Fruit fly (Drosophila melanogaster): ENCODE results near the gene CG18417.

The CG18417 gene

DNA sequence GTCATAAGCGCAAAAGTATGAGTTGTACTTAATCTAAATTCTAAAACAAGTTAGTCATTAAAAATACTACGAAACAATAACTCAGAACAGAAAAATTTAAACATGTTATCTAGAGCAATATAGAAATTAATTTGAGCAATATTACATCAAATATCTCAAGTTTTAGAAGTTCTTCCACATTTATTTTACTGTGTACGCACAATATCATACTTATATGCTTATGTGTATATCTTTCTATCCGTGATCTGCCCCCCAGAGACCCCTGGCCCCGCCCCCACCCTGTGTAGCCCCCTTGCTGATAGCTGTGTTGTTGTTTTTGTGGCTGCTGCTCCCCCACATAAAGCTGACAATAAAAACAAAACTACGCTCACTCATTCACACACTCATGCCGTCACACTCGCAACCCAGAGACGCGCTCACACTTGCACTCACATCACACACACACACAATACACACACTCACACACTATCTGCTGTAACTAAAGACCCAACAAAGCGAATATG is 33.5 kb downstream of the CG18417 start (continued):
- TF ChIP-seq CG7271 (tag; optimal IDR thresholded peaks at IDR 0.05) = no peak
- TF ChIP-seq Lhr (GFP tag; optimal IDR thresholded peaks at IDR 0.05) = no peak
- TF ChIP-seq CG11504 (tag; optimal IDR thresholded peaks at IDR 0.05) = peak; percentile 40
- TF ChIP-seq kni (GFP tag; optimal IDR thresholded peaks at IDR 0.05) = no peak
- 0 out of 2 replicates have a peak, but pooled peaks have one; percentile 15 for TF ChIP-seq CG31224 (GFP tag; IDR thresholded peaks at IDR 0.05)
- TF ChIP-seq CG13296 (GFP tag; optimal IDR thresholded peaks at IDR 0.05) = no peak
- no peak for TF ChIP-seq CG10147 (GFP tag; optimal IDR thresholded peaks at IDR 0.05)
- TF ChIP-seq E2f2 (GFP tag; IDR thresholded peaks at IDR 0.05) = 0 out of 2 replicates have a peak, but pooled peaks have one; percentile 12
- no peak for TF ChIP-seq lilli (GFP tag; optimal IDR thresholded peaks at IDR 0.05)
- no peak for TF ChIP-seq gce (GFP tag; IDR thresholded peaks at IDR 0.05)
- TF ChIP-seq scrt (GFP tag; optimal IDR thresholded peaks at IDR 0.05) = no peak
- TF ChIP-seq CG7745 (tag; optimal IDR thresholded peaks at IDR 0.05) = no peak
- no peak for TF ChIP-seq Hsf (GFP tag; optimal IDR thresholded peaks at IDR 0.05)
- TF ChIP-seq Ravus (GFP tag; IDR thresholded peaks at IDR 0.05) = no peak
- TF ChIP-seq ewg (GFP tag; optimal IDR thresholded peaks at IDR 0.05) = no peak
- 0 out of 2 replicates have a peak, but pooled peaks have one; percentile 22 for TF ChIP-seq Ada2b (GFP tag; IDR thresholded peaks at IDR 0.05)
- TF ChIP-seq CG3065 (GFP tag; optimal IDR thresholded peaks at IDR 0.05) = no peak
- TF ChIP-seq CG3407 (GFP tag; optimal IDR thresholded peaks at IDR 0.05) = no peak
- no peak for TF ChIP-seq CG1832 (GFP tag; optimal IDR thresholded peaks at IDR 0.05)
- TF ChIP-seq maf-S (GFP tag; optimal IDR thresholded peaks at IDR 0.05) = no peak
- no peak for TF ChIP-seq Hmx (GFP tag; optimal IDR thresholded peaks at IDR 0.05)
- TF ChIP-seq pum (GFP tag; optimal IDR thresholded peaks at IDR 0.05) = no peak
- no peak for TF ChIP-seq Vsx1 (GFP tag; optimal IDR thresholded peaks at IDR 0.05)
- no peak for TF ChIP-seq pb (GFP tag; optimal IDR thresholded peaks at IDR 0.05)
- no peak for TF ChIP-seq gcm (GFP tag; optimal IDR thresholded peaks at IDR 0.05)
- TF ChIP-seq row (GFP tag; IDR thresholded peaks at IDR 0.05) = peak; percentile 48; the same call in 1 of the 3 replicates
- TF ChIP-seq abd-A (tag; optimal IDR thresholded peaks at IDR 0.05) = peak; percentile 19
- TF ChIP-seq ems (GFP tag; optimal IDR thresholded peaks at IDR 0.05) = no peak
- no peak for TF ChIP-seq CG2889 (GFP tag; IDR thresholded peaks at IDR 0.05)
- no peak for TF ChIP-seq Dp (GFP tag; optimal IDR thresholded peaks at IDR 0.05)
- TF ChIP-seq ind (GFP tag; optimal IDR thresholded peaks at IDR 0.05) = no peak
- TF ChIP-seq CG7963 (GFP tag; IDR thresholded peaks at IDR 0.05; ENCODE audit: partially characterized antibody) = no peak
- no peak for TF ChIP-seq da (GFP tag; optimal IDR thresholded peaks at IDR 0.05)
- TF ChIP-seq caup (GFP tag; optimal IDR thresholded peaks at IDR 0.05; ENCODE audit: severe bottlenecking) = no peak
- TF ChIP-seq pros (GFP tag; optimal IDR thresholded peaks at IDR 0.05) = no peak
- no peak for TF ChIP-seq eyg (GFP tag; optimal IDR thresholded peaks at IDR 0.05)
- TF ChIP-seq CG12744 (GFP tag; optimal IDR thresholded peaks at IDR 0.05) = no peak
- no peak for TF ChIP-seq jing (GFP tag; optimal IDR thresholded peaks at IDR 0.05)
- no peak for TF ChIP-seq danr (GFP tag; IDR thresholded peaks at IDR 0.05)
- no peak for TF ChIP-seq fd3F (GFP tag; optimal IDR thresholded peaks at IDR 0.05)
- 0 out of 2 replicates have a peak, but pooled peaks have one; percentile 12 for TF ChIP-seq MBD-R2 (GFP tag; IDR thresholded peaks at IDR 0.05)
- TF ChIP-seq Trl (optimal IDR thresholded peaks at IDR 0.05) = peak; percentile 24 to 50
- no peak for TF ChIP-seq Trl (GFP tag; optimal IDR thresholded peaks at IDR 0.05)
- TF ChIP-seq CG9437 (GFP tag; optimal IDR thresholded peaks at IDR 0.05) = no peak
- TF ChIP-seq otp (GFP tag; IDR thresholded peaks at IDR 0.05) = no peak
- peak; percentile 28 for TF ChIP-seq CG7556 (GFP tag; optimal IDR thresholded peaks at IDR 0.05)
- no peak for TF ChIP-seq usp (GFP tag; optimal IDR thresholded peaks at IDR 0.05)
- TF ChIP-seq CG17612 (GFP tag; IDR thresholded peaks at IDR 0.05) = no peak
- no peak for TF ChIP-seq Dip2 (GFP tag; IDR thresholded peaks at IDR 0.05)
- no peak for TF ChIP-seq ranshi (GFP tag; IDR thresholded peaks at IDR 0.05)
- TF ChIP-seq CG3726 (GFP tag; IDR thresholded peaks at IDR 0.05) = no peak
- TF ChIP-seq CG10654 (GFP tag; optimal IDR thresholded peaks at IDR 0.05) = no peak

All from whole organism, embryonic.